Worm (Caenorhabditis elegans) whole organism, young adult: ENCODE results near the gene ugt-67.

Experiments
- B0336.3 ChIP-seq: fragments of 200-800 bp; sonication (Bioruptor generic); IDR thresholded peaks from 2 replicates; pipeline ENCODE4 v1.3.6; 2022; ENCODE audit warnings: missing genetic modification characterization, missing compliant biosample characterization
- C06A6.2 ChIP-seq: fragments of 200-800 bp; sonication (Bioruptor generic); conservative IDR thresholded peaks from 2 replicates; pipeline ENCODE4 v1.3.6; 2022; ENCODE audit warnings: missing genetic modification characterization, missing compliant biosample characterization
- F22D6.2 ChIP-seq: sonication (generic microtip); optimal IDR thresholded peaks from 2 replicates; lab custom pipeline; 2016; ENCODE audit warnings: mild to moderate bottlenecking, missing genetic modification characterization, missing compliant biosample characterization
- F49E8.2 ChIP-seq: sonication (generic microtip); optimal IDR thresholded peaks from 3 replicates; lab custom pipeline; 2017; ENCODE audit warnings: missing genetic modification characterization, mild to moderate bottlenecking, missing compliant biosample characterization, antibody characterized with exemption, moderate library complexity; ENCODE audit not compliant: insufficient read depth
- F57A8.1 ChIP-seq: fragments of 200-800 bp; sonication (Bioruptor generic); optimal IDR thresholded peaks from 2 replicates; lab custom pipeline; 2018; ENCODE audit warnings: mild to moderate bottlenecking, missing genetic modification characterization, moderate library complexity, missing compliant biosample characterization
- K11D2.4 ChIP-seq: fragments of 200-800 bp; sonication (Bioruptor generic); IDR thresholded peaks from 2 replicates; pipeline ENCODE4 v1.3.6; 2022; ENCODE audit warnings: missing genetic modification reagents, missing genetic modification characterization, missing compliant biosample characterization
- Y56A3A.18 ChIP-seq: fragments of 200-800 bp; sonication (Bioruptor generic); IDR thresholded peaks from 2 replicates; pipeline ENCODE4 v1.3.6; 2022; ENCODE audit warnings: missing genetic modification reagents, missing genetic modification characterization, missing compliant biosample characterization
- Y67H2A.10 ChIP-seq: fragments of 200-800 bp; sonication (Bioruptor generic); conservative IDR thresholded peaks from 2 replicates; pipeline ENCODE4 v1.3.6; 2022; ENCODE audit warnings: missing genetic modification reagents, missing genetic modification characterization, missing compliant biosample characterization
- Y79H2A.3 ChIP-seq: fragments of 200-800 bp; sonication (Bioruptor generic); conservative IDR thresholded peaks from 2 replicates; pipeline ENCODE4 v1.3.6; 2022; ENCODE audit warnings: missing genetic modification reagents, missing genetic modification characterization, missing compliant biosample characterization
- ama-1 ChIP-seq, 3 experiments: fragments of 150-350 bp in 1 of 3; sonication (generic microtip) in 2 of 3; optimal IDR thresholded peaks; 2 replicates each; lab custom pipeline; 2014 to 2018; ENCODE audit warnings: missing biosample characterization in 2 of 3, missing genetic modification characterization in 2 of 3, missing genetic modification reagents in 2 of 3
- aptf-3 ChIP-seq: fragments of 200-800 bp; sonication (Bioruptor generic); IDR thresholded peaks from 2 replicates; pipeline ENCODE4 v1.3.6; 2022; ENCODE audit warnings: missing genetic modification characterization, missing compliant biosample characterization
- ceh-40 ChIP-seq: fragments of 200-800 bp; sonication (Bioruptor generic); IDR thresholded peaks from 2 replicates; pipeline ENCODE4 v1.3.6; 2022; ENCODE audit warnings: missing genetic modification characterization, missing compliant biosample characterization
- efl-1 ChIP-seq: fragments of 150-350 bp; optimal IDR thresholded peaks from 2 replicates; lab custom pipeline; 2014; ENCODE audit warnings: missing biosample characterization, missing genetic modification reagents, missing genetic modification characterization
- egl-18 ChIP-seq: fragments of 200-800 bp; sonication (Bioruptor generic); IDR thresholded peaks from 2 replicates; pipeline ENCODE4 v1.3.6; 2022; ENCODE audit warnings: missing genetic modification reagents, missing genetic modification characterization, missing compliant biosample characterization
- egl-44 ChIP-seq: fragments of 200-800 bp; sonication (Bioruptor generic); IDR thresholded peaks from 2 replicates; pipeline ENCODE4 v1.3.6; 2022; ENCODE audit warnings: missing genetic modification reagents, missing genetic modification characterization, missing compliant biosample characterization
- fkh-3 ChIP-seq: sonication (generic microtip); optimal IDR thresholded peaks from 2 replicates; lab custom pipeline; 2016; ENCODE audit warnings: mild to moderate bottlenecking, missing genetic modification characterization, missing compliant biosample characterization
- gei-17 ChIP-seq: fragments of 200-800 bp; sonication (Bioruptor generic); optimal IDR thresholded peaks from 2 replicates; lab custom pipeline; 2018; ENCODE audit warnings: mild to moderate bottlenecking, missing genetic modification characterization, missing compliant biosample characterization
- hlh-26 ChIP-seq: fragments of 200-800 bp; sonication (Bioruptor generic); conservative IDR thresholded peaks from 2 replicates; pipeline ENCODE4 v1.3.6; 2022; ENCODE audit warnings: missing genetic modification reagents, missing genetic modification characterization, missing compliant biosample characterization
- lag-1 ChIP-seq: fragments of 200-800 bp; sonication (Bioruptor generic); IDR thresholded peaks from 2 replicates; pipeline ENCODE4 v1.3.6; 2022; ENCODE audit warnings: missing genetic modification reagents, missing genetic modification characterization, missing compliant biosample characterization
- let-526 ChIP-seq: fragments of 200-800 bp; sonication (Bioruptor generic); IDR thresholded peaks from 2 replicates; pipeline ENCODE4 v1.3.6; 2022; ENCODE audit warnings: missing genetic modification reagents, missing genetic modification characterization, missing compliant biosample characterization
- lin-35 ChIP-seq, 3 experiments: fragments of 150-350 bp in 2 of 3; sonication (generic microtip) in 1 of 3; optimal IDR thresholded peaks; 2 replicates each; lab custom pipeline; 2014 to 2018; ENCODE audit warnings: missing biosample characterization in 3 of 3, missing genetic modification characterization in 3 of 3, missing genetic modification reagents in 3 of 3
- lin-40 ChIP-seq: sonication (generic microtip); optimal IDR thresholded peaks from 2 replicates; lab custom pipeline; 2016; ENCODE audit warnings: missing genetic modification characterization, mild to moderate bottlenecking, missing compliant biosample characterization, missing genotype, missing genetic modification reagents
- lin-54 ChIP-seq: fragments of 200-800 bp; sonication (Bioruptor generic); optimal IDR thresholded peaks from 2 replicates; lab custom pipeline; 2018; ENCODE audit warnings: mild to moderate bottlenecking, missing genetic modification characterization, missing compliant biosample characterization
- lir-1 ChIP-seq: fragments of 200-800 bp; sonication (Bioruptor generic); conservative IDR thresholded peaks from 2 replicates; pipeline ENCODE4 v1.3.6; 2022; ENCODE audit warnings: missing genetic modification reagents, missing genetic modification characterization, missing compliant biosample characterization
- lsl-1 ChIP-seq: fragments of 200-800 bp; sonication (Bioruptor generic); optimal IDR thresholded peaks from 2 replicates; lab custom pipeline; 2018; ENCODE audit warnings: mild to moderate bottlenecking, missing genetic modification characterization, moderate library complexity, missing compliant biosample characterization
- madf-6 ChIP-seq: fragments of 200-800 bp; sonication (Bioruptor generic); IDR thresholded peaks from 2 replicates; pipeline ENCODE4 v1.3.6; 2022; ENCODE audit warnings: missing genetic modification reagents, missing genetic modification characterization, missing compliant biosample characterization
- mcd-1 ChIP-seq: fragments of 200-800 bp; sonication (Bioruptor generic); IDR thresholded peaks from 2 replicates; pipeline ENCODE4 v1.3.6; 2022; ENCODE audit warnings: missing genetic modification reagents, missing genetic modification characterization, missing compliant biosample characterization
- nfyb-1 ChIP-seq: fragments of 200-800 bp; sonication (Bioruptor generic); IDR thresholded peaks from 2 replicates; pipeline ENCODE4 v1.3.6; 2022; ENCODE audit warnings: missing genetic modification reagents, missing genetic modification characterization, missing compliant biosample characterization
- nhr-179 ChIP-seq: sonication (generic microtip); optimal IDR thresholded peaks from 2 replicates; lab custom pipeline; 2016; ENCODE audit warnings: mild to moderate bottlenecking, missing genetic modification characterization, missing compliant biosample characterization
- nhr-90 ChIP-seq: sonication (generic microtip); optimal IDR thresholded peaks from 2 replicates; lab custom pipeline; 2016; ENCODE audit warnings: missing genotype, mild to moderate bottlenecking, missing genetic modification characterization, missing compliant biosample characterization
- pbrm-1 ChIP-seq: fragments of 200-800 bp; sonication (Bioruptor generic); IDR thresholded peaks from 2 replicates; pipeline ENCODE4 v1.3.6; 2022; ENCODE audit warnings: missing genetic modification reagents, missing genetic modification characterization, missing compliant biosample characterization
- sdz-38 ChIP-seq: sonication (generic microtip); optimal IDR thresholded peaks from 2 replicates; lab custom pipeline; 2016; ENCODE audit warnings: missing genotype, missing genetic modification characterization, missing compliant biosample characterization
- snpc-1.1 ChIP-seq: sonication (generic microtip); optimal IDR thresholded peaks from 2 replicates; lab custom pipeline; 2017; ENCODE audit warnings: missing genetic modification characterization, mild to moderate bottlenecking, missing compliant biosample characterization, antibody characterized with exemption, moderate library complexity, missing genotype, missing genetic modification reagents; ENCODE audit not compliant: insufficient read depth
- snpc-3.4 ChIP-seq: sonication (generic microtip); optimal IDR thresholded peaks from 2 replicates; lab custom pipeline; 2017; ENCODE audit warnings: missing genetic modification characterization, mild to moderate bottlenecking, missing compliant biosample characterization, antibody characterized with exemption, moderate library complexity, missing genotype, missing genetic modification reagents
- xnd-1 ChIP-seq: sonication (generic microtip); optimal IDR thresholded peaks from 2 replicates; lab custom pipeline; 2016; ENCODE audit warnings: missing genotype, missing genetic modification reagents, missing genetic modification characterization, missing compliant biosample characterization
- ztf-3 ChIP-seq: fragments of 200-800 bp; sonication (Bioruptor generic); optimal IDR thresholded peaks from 2 replicates; lab custom pipeline; 2018; ENCODE audit warnings: mild to moderate bottlenecking, missing genetic modification characterization, missing compliant biosample characterization

Gene ugt-67

ce11 chrV:4881377-4881776 lies 19.8 kb upstream of the ugt-67 start, which contains the start of gene str-32:
str-32 (minus strand) TSS chrV:4881477.
- TF ChIP-seq xnd-1 (no peak), F49E8.2 (no peak), F22D6.2 (no peak), efl-1 (GFP tag; lab: Kevin White, UChicago) (no peak), lsl-1 (GFP tag; lab: Kevin White, UChicago) (no peak), egl-18 (GFP tag; lab: Robert Waterston, UW) (no peak), C06A6.2 (GFP tag; lab: Robert Waterston, UW) (no peak), ceh-40 (GFP tag; lab: Robert Waterston, UW) (no peak), fkh-3 (tag; lab: Kevin White, UChicago) (no peak), Y56A3A.18 (GFP tag; lab: Robert Waterston, UW) (no peak), madf-6 (GFP tag; lab: Robert Waterston, UW) (no peak), K11D2.4 (no peak), nhr-179 (no peak), aptf-3 (GFP tag; lab: Robert Waterston, UW) (no peak)

- TF ChIP-seq egl-44 (GFP tag; lab: Robert Waterston, UW) (no peak), gei-17 (GFP tag; lab: Kevin White, UChicago) (no peak), lag-1 (no peak), mcd-1 (GFP tag; lab: Robert Waterston, UW) (no peak), F57A8.1 (GFP tag; lab: Kevin White, UChicago) (no peak), snpc-1.1 (tag; lab: Kevin White, UChicago) (no peak), sdz-38 (no peak), ama-1 (optimal IDR thresholded peaks at IDR 0.05; lab: Kevin White, UChicago) (no peak), ama-1 (GFP tag; optimal IDR thresholded peaks at IDR 0.05; lab: Kevin White, UChicago) (no peak), hlh-26 (GFP tag; lab: Robert Waterston, UW) (no peak), nhr-90 (tag; lab: Kevin White, UChicago) (no peak), lir-1 (no peak), ceh-40 (GFP tag; lab: Robert Waterston, UW) (no peak), snpc-3.4 (tag; lab: Kevin White, UChicago) (no peak), B0336.3 (GFP tag; lab: Robert Waterston, UW) (no peak)
Measured at ce11 chrV:4884490-4884889, 16.7 kb upstream of the ugt-67 start, which contains the start of gene T19H12.12. T19H12.12 (plus strand) TSS chrV:4884790.

- TF ChIP-seq let-526 (GFP tag; lab: Robert Waterston, UW) = no peak
- no peak for TF ChIP-seq Y79H2A.3
- no peak for TF ChIP-seq ztf-3 (GFP tag; lab: Kevin White, UChicago)
- no peak for TF ChIP-seq lin-40 (tag; lab: Kevin White, UChicago)
- no peak for TF ChIP-seq lin-35 (GFP tag; optimal IDR thresholded peaks at IDR 0.05; lab: Kevin White, UChicago)
- TF ChIP-seq pbrm-1 = no peak
- no peak for TF ChIP-seq F57A8.1 (GFP tag; lab: Kevin White, UChicago)
- TF ChIP-seq lin-54 = no peak
- no peak for TF ChIP-seq egl-44 (GFP tag; lab: Robert Waterston, UW)
- TF ChIP-seq nfyb-1 (GFP tag; lab: Robert Waterston, UW) = no peak
- no peak for TF ChIP-seq Y67H2A.10 (GFP tag; lab: Robert Waterston, UW)
Measured at ce11 chrV:4885372-4885771, 15.8 kb upstream of the ugt-67 start, which contains the start of gene T19H12.3. T19H12.3 (plus strand) TSS chrV:4885672.
